Fruit fly (Drosophila melanogaster) whole organism, embryonic: ENCODE measurements around the gene CG10431.

Experiments used
- Bteb2 ChIP-seq: fragments of 200-800 bp; sonication (Bioruptor generic); optimal IDR thresholded peaks from 2 replicates; lab custom pipeline; 2016; ENCODE audit warnings: missing biosample characterization, missing genetic modification characterization
- CG10565 ChIP-seq: fragments of 200-800 bp; sonication (Bioruptor generic); optimal IDR thresholded peaks from 3 replicates; lab custom pipeline; 2016; ENCODE audit warnings: missing biosample characterization, mild to moderate bottlenecking, missing genetic modification characterization
- CG10979 ChIP-seq: fragments of 200-800 bp; sonication (Bioruptor generic); optimal IDR thresholded peaks from 2 replicates; lab custom pipeline; 2018; ENCODE audit warnings: missing biosample characterization, mild to moderate bottlenecking, missing genetic modification characterization, moderate library complexity
- CG11247 ChIP-seq: fragments of 200-800 bp; sonication (Bioruptor generic); IDR thresholded peaks from 2 replicates; pipeline ENCODE4 v1.3.6; 2022; ENCODE audit warnings: missing biosample characterization, missing genetic modification characterization
- CG12299 ChIP-seq: fragments of 200-800 bp; sonication (Bioruptor generic); optimal IDR thresholded peaks from 2 replicates; lab custom pipeline; 2018; ENCODE audit warnings: missing biosample characterization, mild to moderate bottlenecking, missing genetic modification characterization
- CG1529 ChIP-seq: fragments of 200-800 bp; sonication (Bioruptor generic); optimal IDR thresholded peaks from 3 replicates; lab custom pipeline; 2018; ENCODE audit warnings: missing biosample characterization, missing genetic modification characterization
- CG18011 ChIP-seq: fragments of 200-800 bp; sonication (Bioruptor generic); optimal IDR thresholded peaks from 2 replicates; lab custom pipeline; 2017; ENCODE audit warnings: missing biosample characterization, missing genetic modification characterization, mild to moderate bottlenecking, moderate library complexity, missing genotype
- CG18476 ChIP-seq: fragments of 200-800 bp; sonication (Bioruptor generic); optimal IDR thresholded peaks from 2 replicates; lab custom pipeline; 2016; ENCODE audit warnings: missing biosample characterization, mild to moderate bottlenecking, missing genetic modification characterization
- CG2202 ChIP-seq: fragments of 200-800 bp; sonication (Bioruptor generic); optimal IDR thresholded peaks from 2 replicates; lab custom pipeline; 2018; ENCODE audit warnings: missing biosample characterization, mild to moderate bottlenecking, missing genetic modification characterization
- CG3163 ChIP-seq: fragments of 200-800 bp; sonication (Bioruptor generic); optimal IDR thresholded peaks from 3 replicates; lab custom pipeline; 2016; ENCODE audit warnings: missing biosample characterization, missing genetic modification characterization
- CG3407 ChIP-seq: fragments of 200-800 bp; sonication (Bioruptor generic); optimal IDR thresholded peaks from 2 replicates; lab custom pipeline; 2018; ENCODE audit warnings: missing biosample characterization, mild to moderate bottlenecking, missing genetic modification characterization
- CG3847 ChIP-seq: fragments of 200-800 bp; sonication (Bioruptor generic); IDR thresholded peaks from 2 replicates; pipeline ENCODE4 v1.3.6; 2022; ENCODE audit warnings: missing biosample characterization, missing genetic modification characterization
- CG43689 ChIP-seq: fragments of 200-800 bp; sonication (Bioruptor generic); IDR thresholded peaks from 2 replicates; pipeline ENCODE4 v1.3.6; 2022; ENCODE audit warnings: missing biosample characterization, missing genetic modification characterization
- CG6254 ChIP-seq: fragments of 200-800 bp; sonication (Bioruptor generic); optimal IDR thresholded peaks from 3 replicates; lab custom pipeline; 2017; ENCODE audit warnings: mild to moderate bottlenecking, missing biosample characterization, missing genetic modification reagents, missing genetic modification characterization
- CG6791 ChIP-seq: fragments of 200-800 bp; sonication (Bioruptor generic); IDR thresholded peaks from 3 replicates; pipeline ENCODE4 v1.3.6; 2022; ENCODE audit warnings: missing biosample characterization, missing genetic modification characterization; ENCODE audit not compliant: partially characterized antibody
- CG7963 ChIP-seq: fragments of 200-800 bp; sonication (Bioruptor generic); IDR thresholded peaks from 3 replicates; pipeline ENCODE4 v1.3.6; 2022; ENCODE audit warnings: missing biosample characterization, missing genetic modification characterization; ENCODE audit not compliant: partially characterized antibody
- CG7987 ChIP-seq: fragments of 200-800 bp; sonication (Bioruptor generic); optimal IDR thresholded peaks from 2 replicates; lab custom pipeline; 2018; ENCODE audit warnings: missing biosample characterization, mild to moderate bottlenecking, missing genetic modification characterization, moderate library complexity
- CG9215 ChIP-seq: fragments of 200-800 bp; sonication (Bioruptor generic); IDR thresholded peaks from 2 replicates; pipeline ENCODE4 v1.3.6; 2022; ENCODE audit warnings: missing biosample characterization, missing genetic modification characterization
- Drgx ChIP-seq: fragments of 200-800 bp; sonication (Bioruptor generic); IDR thresholded peaks from 2 replicates; pipeline ENCODE4 v1.3.6; 2022; ENCODE audit warnings: missing biosample characterization, missing genetic modification characterization
- E2f2 ChIP-seq: fragments of 200-800 bp; sonication (Bioruptor generic); IDR thresholded peaks from 2 replicates; pipeline ENCODE4 v1.3.6; 2022; ENCODE audit warnings: missing biosample characterization, missing genetic modification characterization
- Ets65A ChIP-seq: fragments of 200-800 bp; sonication (Bioruptor generic); peaks from one replicate; lab custom pipeline; 2016; ENCODE audit warnings: missing biosample characterization, missing genetic modification characterization
- HLHmδ ChIP-seq: fragments of 200-800 bp; sonication (Bioruptor generic); optimal IDR thresholded peaks from 2 replicates; lab custom pipeline; 2018; ENCODE audit warnings: missing biosample characterization, mild to moderate bottlenecking, missing genetic modification characterization, moderate library complexity
- Hsf ChIP-seq: fragments of 200-800 bp; sonication (Bioruptor generic); optimal IDR thresholded peaks from 3 replicates; lab custom pipeline; 2016; ENCODE audit warnings: missing biosample characterization, missing genetic modification characterization
- Med ChIP-seq: fragments of 200-800 bp; sonication (Bioruptor generic); peaks from one replicate; lab custom pipeline; 2016; ENCODE audit warnings: missing biosample characterization, missing genetic modification characterization, mild to moderate bottlenecking, inconsistent platforms, moderate library complexity
- Mes4 ChIP-seq: fragments of 200-800 bp; sonication (Bioruptor generic); optimal IDR thresholded peaks from 2 replicates; lab custom pipeline; 2016; ENCODE audit warnings: missing biosample characterization, missing genetic modification characterization
- Mrtf ChIP-seq: fragments of 200-800 bp; sonication (Bioruptor generic); IDR thresholded peaks from 3 replicates; pipeline ENCODE4 v1.3.6; 2022; ENCODE audit warnings: missing biosample characterization, missing genetic modification characterization
- Neu2 ChIP-seq: fragments of 200-800 bp; sonication (Bioruptor generic); optimal IDR thresholded peaks from 3 replicates; lab custom pipeline; 2016; ENCODE audit warnings: missing biosample characterization, missing genetic modification characterization, borderline replicate concordance
- Nf-YA ChIP-seq: fragments of 200-800 bp; sonication (Bioruptor generic); IDR thresholded peaks from 2 replicates; pipeline ENCODE4 v1.3.6; 2022; ENCODE audit warnings: missing biosample characterization, missing genetic modification characterization
- Opbp ChIP-seq: fragments of 200-800 bp; sonication (Bioruptor generic); IDR thresholded peaks from 3 replicates; pipeline ENCODE4 v1.3.6; 2022; ENCODE audit warnings: missing biosample characterization, missing genetic modification characterization; ENCODE audit not compliant: partially characterized antibody
- Poxn ChIP-seq: fragments of 200-800 bp; sonication (Bioruptor generic); IDR thresholded peaks from 2 replicates; pipeline ENCODE4 v1.3.6; 2022; ENCODE audit warnings: missing biosample characterization, missing genetic modification characterization
- Sox102F ChIP-seq: fragments of 200-800 bp; sonication (Bioruptor generic); optimal IDR thresholded peaks from 2 replicates; lab custom pipeline; 2018; ENCODE audit warnings: missing biosample characterization, mild to moderate bottlenecking, missing genetic modification characterization, moderate library complexity
- Sry-δ ChIP-seq: fragments of 200-800 bp; sonication (Bioruptor generic); optimal IDR thresholded peaks from 2 replicates; lab custom pipeline; 2016; ENCODE audit warnings: missing biosample characterization, missing genetic modification characterization
- ara ChIP-seq: fragments of 200-800 bp; sonication (Bioruptor generic); IDR thresholded peaks from 2 replicates; pipeline ENCODE4 v1.3.6; 2022; ENCODE audit warnings: missing biosample characterization, missing genetic modification characterization
- cwo ChIP-seq: fragments of 200-800 bp; sonication (Bioruptor generic); optimal IDR thresholded peaks from 3 replicates; lab custom pipeline; 2017; ENCODE audit warnings: missing biosample characterization, missing genetic modification characterization, mild to moderate bottlenecking, moderate library complexity, missing genetic modification reagents
- dimm ChIP-seq: fragments of 200-800 bp; sonication (Bioruptor generic); IDR thresholded peaks from 2 replicates; pipeline ENCODE4 v1.3.6; 2022; ENCODE audit warnings: missing biosample characterization, missing genetic modification characterization
- eyg ChIP-seq: fragments of 200-800 bp; sonication (Bioruptor generic); optimal IDR thresholded peaks from 3 replicates; lab custom pipeline; 2016; ENCODE audit warnings: missing biosample characterization, missing genetic modification characterization
- fd64A ChIP-seq: fragments of 200-800 bp; sonication (Bioruptor generic); optimal IDR thresholded peaks from 3 replicates; lab custom pipeline; 2018; ENCODE audit warnings: missing biosample characterization, mild to moderate bottlenecking, missing genetic modification characterization
- fu2 ChIP-seq: fragments of 200-800 bp; sonication (Bioruptor generic); optimal IDR thresholded peaks from 2 replicates; lab custom pipeline; 2016; ENCODE audit warnings: missing biosample characterization, missing genetic modification characterization
- grn ChIP-seq: fragments of 200-800 bp; sonication (Bioruptor generic); optimal IDR thresholded peaks from 3 replicates; lab custom pipeline; 2017; ENCODE audit warnings: missing biosample characterization, missing genetic modification characterization
- insv ChIP-seq, 2 experiments: fragments of 200-800 bp; sonication (Bioruptor generic); optimal IDR thresholded peaks; 3 replicates each; lab custom pipeline; 2016 to 2018; ENCODE audit warnings: missing biosample characterization in 2 of 2, missing genetic modification characterization in 2 of 2
- knrl ChIP-seq: fragments of 200-800 bp; sonication (Bioruptor generic); IDR thresholded peaks from 3 replicates; pipeline ENCODE4 v1.3.6; 2022; ENCODE audit warnings: missing biosample characterization, missing genetic modification characterization; ENCODE audit not compliant: partially characterized antibody
- lbe ChIP-seq: fragments of 200-800 bp; sonication (Bioruptor generic); optimal IDR thresholded peaks from 2 replicates; lab custom pipeline; 2016; ENCODE audit warnings: missing biosample characterization, mild to moderate bottlenecking, missing genetic modification characterization
- nmo ChIP-seq: fragments of 200-800 bp; sonication (Bioruptor generic); optimal IDR thresholded peaks from 2 replicates; lab custom pipeline; 2018; ENCODE audit warnings: missing biosample characterization, mild to moderate bottlenecking, missing genetic modification characterization, moderate library complexity
- oc ChIP-seq: fragments of 200-800 bp; sonication (Bioruptor generic); optimal IDR thresholded peaks from 2 replicates; lab custom pipeline; 2018; ENCODE audit warnings: missing biosample characterization, mild to moderate bottlenecking, missing genetic modification characterization, moderate library complexity
- org-1 ChIP-seq: fragments of 200-800 bp; sonication (Bioruptor generic); optimal IDR thresholded peaks from 2 replicates; lab custom pipeline; 2017; ENCODE audit warnings: missing biosample characterization, missing genetic modification characterization
- slbo ChIP-seq: fragments of 200-800 bp; sonication (Bioruptor generic); IDR thresholded peaks from 2 replicates; pipeline ENCODE4 v1.3.6; 2022; ENCODE audit warnings: missing biosample characterization, missing genetic modification characterization
- ssp ChIP-seq: fragments of 200-800 bp; sonication (Bioruptor generic); IDR thresholded peaks from 2 replicates; pipeline ENCODE4 v1.3.6; 2022; ENCODE audit warnings: missing biosample characterization, missing genetic modification characterization
- tna ChIP-seq: fragments of 200-800 bp; sonication (Bioruptor generic); IDR thresholded peaks from 2 replicates; pipeline ENCODE4 v1.3.6; 2022; ENCODE audit warnings: missing biosample characterization, missing genetic modification characterization; ENCODE audit not compliant: partially characterized antibody
- wor ChIP-seq: fragments of 200-800 bp; sonication (Bioruptor generic); IDR thresholded peaks from 2 replicates; pipeline ENCODE4 v1.3.6; 2022; ENCODE audit warnings: missing biosample characterization, missing genetic modification characterization
- zf30C ChIP-seq: fragments of 200-800 bp; sonication (Bioruptor generic); optimal IDR thresholded peaks from 3 replicates; lab custom pipeline; 2018; ENCODE audit warnings: missing biosample characterization, mild to moderate bottlenecking, missing genetic modification characterization

The CG10431 gene

DNA sequence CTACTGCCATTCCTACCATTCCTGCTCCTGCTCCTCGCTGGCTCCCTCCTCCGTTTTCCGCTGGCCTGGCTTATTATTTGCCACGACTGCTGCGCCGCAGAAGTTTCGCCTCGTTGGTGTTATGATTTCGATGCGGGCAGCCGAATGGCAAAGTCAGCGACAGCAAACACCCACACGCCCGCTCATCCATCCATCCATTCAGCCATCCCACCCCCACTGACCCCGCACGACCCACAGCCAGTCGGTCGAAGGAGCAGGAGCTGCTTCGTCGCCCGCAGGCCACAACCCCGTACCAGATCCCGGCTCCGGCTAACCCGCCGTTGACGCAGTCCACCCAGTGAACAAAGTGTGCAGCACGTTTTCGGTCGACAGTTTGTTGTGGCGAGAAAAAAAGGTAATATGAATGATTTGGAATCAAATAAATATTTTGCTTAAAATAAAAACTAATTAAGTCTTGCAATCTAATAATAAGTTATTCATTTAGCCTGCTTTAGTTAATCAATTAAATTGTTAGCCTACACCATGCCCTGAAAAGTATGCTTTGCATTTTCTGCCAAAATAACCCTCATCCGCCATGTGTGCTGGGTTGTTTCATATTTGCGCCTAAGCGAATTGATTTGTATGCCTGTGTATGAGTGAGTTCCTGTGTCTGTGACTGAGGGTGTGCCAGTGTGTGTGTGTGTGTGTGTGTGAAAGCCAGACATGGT is 52.1 kb downstream of the CG10431 start (continued):
- no peak for TF ChIP-seq Mrtf (GFP tag; lab: Robert Waterston, UW)
- TF ChIP-seq knrl (GFP tag; lab: Robert Waterston, UW): no peak
- TF ChIP-seq Drgx (GFP tag; lab: Robert Waterston, UW): peak; percentile 26; the same call in 1 of the 2 replicates
- TF ChIP-seq wor (GFP tag; lab: Robert Waterston, UW): no peak
- TF ChIP-seq CG12299 (tag; lab: Kevin White, UChicago): peak; percentile 44
- TF ChIP-seq CG18011 (GFP tag; lab: Kevin White, UChicago): no peak
- TF ChIP-seq dimm (GFP tag; lab: Robert Waterston, UW): no peak
- TF ChIP-seq CG11247: no peak
- no peak for TF ChIP-seq insv (GFP tag; optimal IDR thresholded peaks at IDR 0.05; lab: Kevin White, UChicago)
- TF ChIP-seq nmo (GFP tag; lab: Kevin White, UChicago): peak; percentile 43
- no peak for TF ChIP-seq CG3163
- no peak for TF ChIP-seq fd64A
- no peak for TF ChIP-seq lbe (GFP tag; lab: Kevin White, UChicago)
- peak; percentile 81 for TF ChIP-seq Ets65A
- no peak for TF ChIP-seq HLHmδ (GFP tag; lab: Kevin White, UChicago)
- peak; percentile 40 for TF ChIP-seq Hsf (GFP tag; lab: Kevin White, UChicago)
- peak; percentile 47 for TF ChIP-seq CG10979 (tag; lab: Kevin White, UChicago)
- TF ChIP-seq ssp (GFP tag; lab: Robert Waterston, UW): no peak
- TF ChIP-seq fu2 (GFP tag; lab: Kevin White, UChicago): no peak
- no peak for TF ChIP-seq tna (GFP tag; lab: Robert Waterston, UW)
- TF ChIP-seq CG18476 (GFP tag; lab: Kevin White, UChicago): peak; percentile 0
- no peak for TF ChIP-seq Poxn (GFP tag; lab: Robert Waterston, UW)
- TF ChIP-seq CG3407 (GFP tag; lab: Kevin White, UChicago): no peak
- no peak for TF ChIP-seq Opbp (GFP tag; lab: Robert Waterston, UW)
- TF ChIP-seq CG10565 (GFP tag; lab: Kevin White, UChicago): no peak
- TF ChIP-seq CG3847 (GFP tag; lab: Robert Waterston, UW): peak; percentile 27
- TF ChIP-seq Bteb2 (GFP tag; lab: Kevin White, UChicago): peak; percentile 1
- no peak for TF ChIP-seq oc (tag; lab: Kevin White, UChicago)
- TF ChIP-seq ara (GFP tag; lab: Robert Waterston, UW): no peak
- TF ChIP-seq CG43689 (GFP tag; lab: Robert Waterston, UW): no peak
- no peak for TF ChIP-seq CG7963 (GFP tag; lab: Robert Waterston, UW)
- TF ChIP-seq CG2202 (tag; lab: Kevin White, UChicago): no peak
- no peak for TF ChIP-seq CG6791
- TF ChIP-seq grn (GFP tag; lab: Kevin White, UChicago): no peak
- TF ChIP-seq org-1 (GFP tag; lab: Kevin White, UChicago): peak; percentile 65
- no peak for TF ChIP-seq Neu2
- no peak for TF ChIP-seq CG7987 (GFP tag; lab: Kevin White, UChicago)
- TF ChIP-seq CG6254 (GFP tag; lab: Kevin White, UChicago): no peak
- no peak for TF ChIP-seq zf30C (GFP tag; lab: Kevin White, UChicago)
- TF ChIP-seq eyg: peak; percentile 11
- TF ChIP-seq Mes4: no peak
- TF ChIP-seq E2f2 (GFP tag; lab: Robert Waterston, UW): peak; percentile 35; the same call in 1 of the 2 replicates
- peak; percentile 80 for TF ChIP-seq Med (GFP tag; lab: Kevin White, UChicago)
- peak; percentile 68 for TF ChIP-seq cwo (GFP tag; lab: Kevin White, UChicago)
- TF ChIP-seq slbo (GFP tag; lab: Robert Waterston, UW): peak; percentile 52; the same call in 1 of the 2 replicates
- TF ChIP-seq Nf-YA (GFP tag; lab: Robert Waterston, UW): no peak
- no peak for TF ChIP-seq CG1529 (GFP tag; lab: Kevin White, UChicago)
- peak; percentile 46 for TF ChIP-seq CG9215
- TF ChIP-seq Sox102F (GFP tag; lab: Kevin White, UChicago): peak; percentile 55
- TF ChIP-seq Sry-δ (GFP tag; lab: Kevin White, UChicago): no peak
